Fruit fly (Drosophila melanogaster): Measurements from ENCODE around the gene CG10208.

DNA sequence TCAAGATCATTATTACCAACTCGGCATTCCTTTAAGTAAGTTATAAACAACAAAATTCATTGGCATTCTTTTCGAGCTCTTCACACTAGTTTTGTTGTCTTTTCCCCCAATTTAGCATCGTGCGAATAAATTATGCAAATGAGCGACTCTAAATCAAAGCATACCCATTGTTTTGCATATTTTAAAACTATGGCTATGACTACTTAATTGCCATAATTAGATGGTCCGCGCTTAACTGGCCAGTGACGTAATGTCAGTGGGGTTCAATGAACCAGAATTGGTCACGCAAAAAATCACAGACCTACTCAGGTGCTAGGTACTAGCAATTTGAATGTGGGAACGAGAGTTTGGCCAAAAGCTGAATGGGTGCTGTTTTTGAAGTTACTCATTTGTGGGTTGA lies 49.0 kb upstream of the CG10208 start:
- TF ChIP-seq CG31627 (GFP tag; optimal IDR thresholded peaks at IDR 0.05), result no peak
- TF ChIP-seq CG16779 (tag; optimal IDR thresholded peaks at IDR 0.05), result no peak
- TF ChIP-seq Hr39 (GFP tag; optimal IDR thresholded peaks at IDR 0.05), result no peak
- no peak for TF ChIP-seq dsx (GFP tag; optimal IDR thresholded peaks at IDR 0.05; ENCODE audit: poor library complexity, severe bottlenecking)
- no peak for TF ChIP-seq CG6792 (GFP tag; optimal IDR thresholded peaks at IDR 0.05)
- TF ChIP-seq dac (GFP tag; optimal IDR thresholded peaks at IDR 0.05), result no peak
- no peak for TF ChIP-seq Blimp-1 (GFP tag; optimal IDR thresholded peaks at IDR 0.05)
- no peak for TF ChIP-seq pdm3 (GFP tag; optimal IDR thresholded peaks at IDR 0.05)
- no peak for TF ChIP-seq Eip78C (GFP tag)
- no peak for TF ChIP-seq Met (GFP tag; optimal IDR thresholded peaks at IDR 0.05)
- TF ChIP-seq Sox102F (GFP tag; optimal IDR thresholded peaks at IDR 0.05), result no peak

All from whole organism, prepupa.